Worm (Caenorhabditis elegans) whole organism, mixed stage, embryonic: ENCODE data around the gene osm-10.

Experiments
- bed-3 ChIP-seq: fragments of 200-800 bp; sonication (Bioruptor generic); optimal IDR thresholded peaks from 3 replicates; lab custom pipeline; 2018; ENCODE audit warnings: mild to moderate bottlenecking, missing genetic modification characterization, moderate library complexity, missing compliant biosample characterization
- ceh-39 ChIP-seq: fragments of 150-350 bp; optimal IDR thresholded peaks from 2 replicates; lab custom pipeline; 2014; ENCODE audit warnings: missing biosample characterization, missing genetic modification characterization
- ceh-43 ChIP-seq: fragments of 200-800 bp; sonication (Bioruptor generic); optimal IDR thresholded peaks from 2 replicates; lab custom pipeline; 2018; ENCODE audit warnings: mild to moderate bottlenecking, missing genetic modification characterization, moderate library complexity, missing compliant biosample characterization
- elt-3 ChIP-seq: fragments of 150-350 bp; optimal IDR thresholded peaks from 2 replicates; lab custom pipeline; 2014; ENCODE audit warnings: missing biosample characterization, missing genetic modification characterization
- hlh-1 ChIP-seq: fragments of 150-350 bp; optimal IDR thresholded peaks from 2 replicates; lab custom pipeline; 2014; ENCODE audit warnings: missing biosample characterization, missing genetic modification reagents, missing genetic modification characterization
- lin-13 ChIP-seq: fragments of 150-350 bp; optimal IDR thresholded peaks from 2 replicates; lab custom pipeline; 2014; ENCODE audit warnings: missing biosample characterization, missing genetic modification characterization
- lsy-2 ChIP-seq: fragments of 150-350 bp; optimal IDR thresholded peaks from 2 replicates; lab custom pipeline; 2014; ENCODE audit warnings: missing biosample characterization, missing genetic modification characterization
- mab-5 ChIP-seq: fragments of 150-350 bp; optimal IDR thresholded peaks from 2 replicates; lab custom pipeline; 2014; ENCODE audit warnings: missing biosample characterization, missing genetic modification characterization
- nhr-12 ChIP-seq: fragments of 150-350 bp; optimal IDR thresholded peaks from 2 replicates; lab custom pipeline; 2014; ENCODE audit warnings: missing biosample characterization, missing genetic modification characterization
- nhr-2 ChIP-seq: fragments of 150-350 bp; optimal IDR thresholded peaks from 2 replicates; lab custom pipeline; 2014; ENCODE audit warnings: missing biosample characterization, missing genetic modification characterization
- sem-2 ChIP-seq: fragments of 200-800 bp; sonication (Bioruptor generic); optimal IDR thresholded peaks from 2 replicates; lab custom pipeline; 2018; ENCODE audit warnings: mild to moderate bottlenecking, missing genetic modification characterization, missing compliant biosample characterization
- sptf-1 ChIP-seq: sonication (generic microtip); optimal IDR thresholded peaks from 2 replicates; lab custom pipeline; 2017; ENCODE audit warnings: mild to moderate bottlenecking, missing genetic modification characterization, moderate library complexity, missing compliant biosample characterization
- unc-62 ChIP-seq: fragments of 150-350 bp; optimal IDR thresholded peaks from 2 replicates; lab custom pipeline; 2014; ENCODE audit warnings: missing biosample characterization, missing genetic modification reagents, missing genetic modification characterization
- ztf-11 ChIP-seq: fragments of 150-350 bp; optimal IDR thresholded peaks from 2 replicates; lab custom pipeline; 2014; ENCODE audit warnings: missing biosample characterization, missing genetic modification characterization

ce11 chrIII:7216924-7217521 lies 26.1 kb upstream of the osm-10 start:
- TF ChIP-seq nhr-12 (tag; lab: Kevin White, UChicago) (no peak), sem-2 (GFP tag; lab: Kevin White, UChicago) (no peak), mab-5 (tag; lab: Kevin White, UChicago) (no peak), lsy-2 (no peak), ceh-43 (GFP tag; lab: Kevin White, UChicago) (no peak), lin-13 (no peak), unc-62 (GFP tag; lab: Kevin White, UChicago) (peak; percentile 96), sptf-1 (tag; lab: Kevin White, UChicago) (no peak), hlh-1 (peak; percentile 96), elt-3 (tag; lab: Kevin White, UChicago) (no peak), ztf-11 (tag; lab: Kevin White, UChicago) (no peak), ceh-39 (tag; lab: Kevin White, UChicago) (no peak), nhr-2 (no peak), bed-3 (GFP tag; lab: Kevin White, UChicago) (no peak)
